Worm (Caenorhabditis elegans): ENCODE data around the gene oatr-1.

oatr-1 gene

DNA sequence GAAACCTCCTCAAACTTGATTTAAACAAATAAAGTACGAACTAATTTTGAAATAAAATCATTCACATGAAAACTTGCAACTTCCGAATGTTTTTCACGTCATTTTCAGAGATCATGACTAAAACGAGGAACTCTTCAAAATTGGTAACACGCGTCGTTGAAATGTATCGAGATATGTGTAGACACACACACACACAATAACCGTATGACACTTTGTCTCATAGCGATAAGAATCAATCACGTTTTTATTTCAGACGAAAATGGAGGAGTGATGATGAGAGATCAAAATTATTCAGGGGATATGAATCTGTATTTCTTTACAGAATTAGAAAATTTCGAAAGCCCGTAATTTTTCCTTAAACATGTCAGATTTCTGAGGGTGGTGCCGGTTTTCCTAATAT is 26.7 kb upstream of the oatr-1 start (continued):
- TF ChIP-seq unc-39 (tag; optimal IDR thresholded peaks at IDR 0.05), result no peak
- no peak for TF ChIP-seq madf-9 (GFP tag; conservative IDR thresholded peaks at IDR 0.05)
- no peak for TF ChIP-seq jun-1 (tag; optimal IDR thresholded peaks at IDR 0.05)
- no peak for TF ChIP-seq nhr-10 (tag; optimal IDR thresholded peaks at IDR 0.05)
- TF ChIP-seq vab-7 (GFP tag; IDR thresholded peaks at IDR 0.05), result no peak
- no peak for TF ChIP-seq T26A8.4 (GFP tag; IDR thresholded peaks at IDR 0.05)
- TF ChIP-seq F10B5.3 (tag; optimal IDR thresholded peaks at IDR 0.05), result no peak
- no peak for TF ChIP-seq dmd-8 (GFP tag; IDR thresholded peaks at IDR 0.05)
- TF ChIP-seq set-16 (GFP tag; IDR thresholded peaks at IDR 0.05), result no peak
- no peak for TF ChIP-seq lin-38 (GFP tag; IDR thresholded peaks at IDR 0.05)
- no peak for TF ChIP-seq hmg-1.1 (GFP tag; IDR thresholded peaks at IDR 0.05)
- TF ChIP-seq lin-13 (GFP tag; optimal IDR thresholded peaks at IDR 0.05), result no peak
- TF ChIP-seq mdl-1 (tag; optimal IDR thresholded peaks at IDR 0.05), result peak in 1 of 2 experiments; percentile 30
- TF ChIP-seq aha-1 (tag), result no peak
- TF ChIP-seq zip-11 (GFP tag; IDR thresholded peaks at IDR 0.05), result no peak
- TF ChIP-seq Y105C5A.15 (GFP tag; IDR thresholded peaks at IDR 0.05), result no peak
- peak; percentile 71 for TF ChIP-seq mxl-3 (GFP tag; optimal IDR thresholded peaks at IDR 0.05)
- no peak for TF ChIP-seq zag-1 (tag; optimal IDR thresholded peaks at IDR 0.05)
- no peak for TF ChIP-seq ztf-7 (tag; optimal IDR thresholded peaks at IDR 0.05)
- no peak for TF ChIP-seq tag-97 (GFP tag; IDR thresholded peaks at IDR 0.05)
- TF ChIP-seq nhr-237 (tag; optimal IDR thresholded peaks at IDR 0.05), result no peak
- no peak for TF ChIP-seq Y5F2A.4 (GFP tag; optimal IDR thresholded peaks at IDR 0.05)
- TF ChIP-seq rbr-2 (tag; optimal IDR thresholded peaks at IDR 0.05), result no peak
- no peak for TF ChIP-seq lin-15B (tag; optimal IDR thresholded peaks at IDR 0.05)
- TF ChIP-seq Y48G9A.11 (GFP tag; IDR thresholded peaks at IDR 0.05), result no peak
- no peak for TF ChIP-seq ZK546.5 (tag; optimal IDR thresholded peaks at IDR 0.05)
- TF ChIP-seq nhr-11 (tag; optimal IDR thresholded peaks at IDR 0.05), result no peak
- no peak for TF ChIP-seq nhr-48 (tag; optimal IDR thresholded peaks at IDR 0.05)
- no peak for TF ChIP-seq snpc-4 (tag; optimal IDR thresholded peaks at IDR 0.05)
- no peak for TF ChIP-seq ztf-11 (tag; optimal IDR thresholded peaks at IDR 0.05)
- peak; percentile 5 for TF ChIP-seq mep-1 (tag; optimal IDR thresholded peaks at IDR 0.05)
- TF ChIP-seq madf-5 (GFP tag; IDR thresholded peaks at IDR 0.05), result no peak
- no peak for TF ChIP-seq zfp-2 (tag; optimal IDR thresholded peaks at IDR 0.05)
- TF ChIP-seq F26F4.8 (GFP tag; conservative IDR thresholded peaks at IDR 0.05), result no peak
- TF ChIP-seq ceh-62 (tag; optimal IDR thresholded peaks at IDR 0.05), result no peak
- TF ChIP-seq F37D6.2 (tag; optimal IDR thresholded peaks at IDR 0.05), result no peak
- no peak for TF ChIP-seq nhr-42 (GFP tag; IDR thresholded peaks at IDR 0.05)
- TF ChIP-seq egl-27 (tag; optimal IDR thresholded peaks at IDR 0.05), result no peak
- TF ChIP-seq ama-1 (optimal IDR thresholded peaks at IDR 0.05), result no peak
- TF ChIP-seq egl-43 (GFP tag; IDR thresholded peaks at IDR 0.05), result no peak
- TF ChIP-seq nhr-25 (tag; optimal IDR thresholded peaks at IDR 0.05; ENCODE audit: borderline replicate concordance, insufficient read depth), result no peak
- no peak for TF ChIP-seq hif-1 (tag; optimal IDR thresholded peaks at IDR 0.05)
- TF ChIP-seq tra-1 (GFP tag; IDR thresholded peaks at IDR 0.05), result no peak
- TF ChIP-seq lsy-2 (tag; optimal IDR thresholded peaks at IDR 0.05), result no peak
- TF ChIP-seq spr-1 (tag; optimal IDR thresholded peaks at IDR 0.05), result no peak
- TF ChIP-seq nhr-76 (tag; optimal IDR thresholded peaks at IDR 0.05), result no peak
- no peak for TF ChIP-seq pha-4 (GFP tag; IDR thresholded peaks at IDR 0.05)
- TF ChIP-seq pha-4 (tag; optimal IDR thresholded peaks at IDR 0.05), result no peak
- TF ChIP-seq nhr-6 (tag; optimal IDR thresholded peaks at IDR 0.05), result no peak
- no peak for TF ChIP-seq ctbp-1 (GFP tag; IDR thresholded peaks at IDR 0.05)
- TF ChIP-seq daf-16 (GFP tag; optimal IDR thresholded peaks at IDR 0.05), result no peak
- TF ChIP-seq daf-16 (tag; optimal IDR thresholded peaks at IDR 0.05), result no peak
- no peak for TF ChIP-seq skn-1 (tag; optimal IDR thresholded peaks at IDR 0.05)
- no peak for TF ChIP-seq mes-2 (tag; optimal IDR thresholded peaks at IDR 0.05; ENCODE audit: poor library complexity, severe bottlenecking)
- TF ChIP-seq lim-7 (GFP tag; IDR thresholded peaks at IDR 0.05), result no peak
